Worm (Caenorhabditis elegans) whole organism, mixed stage, embryonic: Measurements from ENCODE around the gene clec-189.

Source experiments
- blmp-1 ChIP-seq: fragments of 150-350 bp; optimal IDR thresholded peaks from 2 replicates; lab custom pipeline; 2014; ENCODE audit warnings: missing biosample characterization, missing genetic modification characterization
- elt-3 ChIP-seq: fragments of 150-350 bp; optimal IDR thresholded peaks from 2 replicates; lab custom pipeline; 2014; ENCODE audit warnings: missing biosample characterization, missing genetic modification characterization
- flh-1 ChIP-seq: fragments of 200-800 bp; sonication (Bioruptor generic); optimal IDR thresholded peaks from 2 replicates; lab custom pipeline; 2018; ENCODE audit warnings: mild to moderate bottlenecking, missing genetic modification characterization, moderate library complexity, missing compliant biosample characterization
- mep-1 ChIP-seq: fragments of 150-350 bp; optimal IDR thresholded peaks from 2 replicates; lab custom pipeline; 2017; ENCODE audit warnings: missing biosample characterization, missing genetic modification reagents, missing genetic modification characterization, inconsistent platforms
- nhr-12 ChIP-seq: fragments of 150-350 bp; optimal IDR thresholded peaks from 2 replicates; lab custom pipeline; 2014; ENCODE audit warnings: missing biosample characterization, missing genetic modification characterization
- nhr-237 ChIP-seq: fragments of 150-350 bp; optimal IDR thresholded peaks from 2 replicates; lab custom pipeline; 2014; ENCODE audit warnings: missing biosample characterization, missing genetic modification characterization
- pha-4 ChIP-seq: fragments of 150-350 bp; optimal IDR thresholded peaks from 2 replicates; lab custom pipeline; 2018; ENCODE audit warnings: missing biosample characterization, missing genetic modification reagents, missing genetic modification characterization
- snpc-4 ChIP-seq: fragments of 150-350 bp; optimal IDR thresholded peaks from 2 replicates; lab custom pipeline; 2014; ENCODE audit warnings: missing biosample characterization, missing genetic modification characterization
- unc-62 ChIP-seq: fragments of 150-350 bp; optimal IDR thresholded peaks from 2 replicates; lab custom pipeline; 2014; ENCODE audit warnings: missing biosample characterization, missing genetic modification reagents, missing genetic modification characterization

- no peak for TF ChIP-seq nhr-12
- TF ChIP-seq snpc-4 (tag; lab: Kevin White, UChicago): no peak
- no peak for TF ChIP-seq pha-4 (tag; lab: Kevin White, UChicago)
- TF ChIP-seq flh-1 (GFP tag; lab: Kevin White, UChicago): no peak
- no peak for TF ChIP-seq elt-3
- TF ChIP-seq nhr-237 (tag; lab: Kevin White, UChicago): no peak
- no peak for TF ChIP-seq mep-1 (tag; lab: Kevin White, UChicago)
- TF ChIP-seq blmp-1: no peak
- TF ChIP-seq unc-62: no peak
Observed at ce11 chrIV:15126021-15126420, 5.4 kb downstream of the clec-189 start, which contains the start of gene clec-190.
